Worm (Caenorhabditis elegans): ENCODE results near the gene F07F6.2.

ce11 chrII:5388786-5389421, 41.1 kb upstream of the F07F6.2 start, which contains the start of gene rsp-4:
- TF ChIP-seq snpc-4 (tag; optimal IDR thresholded peaks at IDR 0.05) (no peak), elt-2 (tag; optimal IDR thresholded peaks at IDR 0.05) (no peak)
